Worm (Caenorhabditis elegans): Measurements from ENCODE around the gene gcy-25.

DNA sequence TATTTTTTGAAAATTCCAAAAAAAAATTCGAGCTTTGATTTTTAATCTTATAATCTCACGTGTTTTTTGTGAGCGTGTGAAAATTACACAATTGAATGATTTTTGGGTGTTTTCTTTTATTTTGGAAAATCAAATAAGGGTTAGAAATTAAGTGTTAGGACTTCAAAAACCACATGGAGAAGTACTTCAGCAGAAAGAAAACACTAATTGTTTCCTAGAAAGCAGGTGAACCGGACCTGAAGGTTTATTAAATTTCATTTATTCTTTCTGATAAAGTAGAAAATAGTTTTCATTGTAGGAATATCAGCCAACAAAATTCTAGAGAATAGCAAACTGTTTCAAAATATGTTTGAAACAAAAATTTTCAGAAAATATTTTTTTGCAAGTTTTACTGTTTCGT lies 35.5 kb downstream of the gcy-25 start:
- no peak for TF ChIP-seq elt-2 (tag; optimal IDR thresholded peaks at IDR 0.05)
- TF ChIP-seq blmp-1 (tag; optimal IDR thresholded peaks at IDR 0.05): no peak
- TF ChIP-seq zag-1 (tag; optimal IDR thresholded peaks at IDR 0.05): no peak
- no peak for TF ChIP-seq tbx-2 (tag; optimal IDR thresholded peaks at IDR 0.05)
- TF ChIP-seq sup-37 (GFP tag; optimal IDR thresholded peaks at IDR 0.05): no peak
- no peak for TF ChIP-seq ztf-11 (tag; optimal IDR thresholded peaks at IDR 0.05)
- TF ChIP-seq nhr-19 (GFP tag; conservative IDR thresholded peaks at IDR 0.05): no peak
